Worm (Caenorhabditis elegans): Measurements from ENCODE around the gene F49F1.15.

DNA sequence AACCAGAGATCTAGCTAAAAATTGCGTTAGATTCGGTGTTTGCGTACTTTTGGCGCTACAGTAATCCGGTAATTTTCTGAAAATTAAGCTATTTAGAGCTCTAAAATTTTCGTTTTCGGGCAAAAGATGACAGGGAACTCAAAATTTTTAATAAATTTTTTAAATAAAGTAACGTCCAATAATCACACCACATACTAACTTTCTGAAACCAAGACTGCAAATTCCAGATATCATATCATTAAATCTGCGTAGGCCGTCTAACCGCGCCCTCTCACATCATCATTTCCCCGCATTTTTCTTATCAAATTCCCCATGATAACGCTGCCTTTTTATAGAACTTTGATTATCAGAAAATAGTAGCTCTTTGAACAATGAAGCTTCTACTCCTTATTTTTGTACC is 3.0 kb upstream of the F49F1.15 start, which contains the start of gene drd-50:
- TF ChIP-seq nhr-77 (tag; optimal IDR thresholded peaks at IDR 0.05) (no peak), sma-3 (GFP tag; optimal IDR thresholded peaks at IDR 0.05) (no peak), ztf-11 (tag; optimal IDR thresholded peaks at IDR 0.05) (no peak), lin-13 (GFP tag; optimal IDR thresholded peaks at IDR 0.05) (no peak), lin-11 (tag; optimal IDR thresholded peaks at IDR 0.05) (no peak), mab-5 (tag; optimal IDR thresholded peaks at IDR 0.05) (no peak), lsy-2 (tag; optimal IDR thresholded peaks at IDR 0.05) (no peak), elt-3 (tag; optimal IDR thresholded peaks at IDR 0.05) (no peak), nhr-129 (tag; optimal IDR thresholded peaks at IDR 0.05) (no peak), unc-62 (GFP tag; optimal IDR thresholded peaks at IDR 0.05) (no peak)

All from whole organism, L2 larva.